Worm (Caenorhabditis elegans): Measurements from ENCODE around the gene cox-11.

- TF ChIP-seq skn-1 (tag; optimal IDR thresholded peaks at IDR 0.05) (no peak), F37D6.2 (tag; optimal IDR thresholded peaks at IDR 0.05) (no peak), unc-130 (GFP tag; optimal IDR thresholded peaks at IDR 0.05) (no peak)
Measured at ce11 chrIV:13261778-13262177, 17.7 kb downstream of the cox-11 start.
